Fruit fly (Drosophila melanogaster): Measurements from ENCODE around the gene Rph.

Gene Rph

dm6 chrX:10717869-10718268, 39.6 kb downstream of the Rph start (continued):
- TF ChIP-seq sc (optimal IDR thresholded peaks at IDR 0.05): no peak
- TF ChIP-seq sc (GFP tag; optimal IDR thresholded peaks at IDR 0.05): no peak
- no peak for TF ChIP-seq YL-1 (GFP tag; optimal IDR thresholded peaks at IDR 0.05)
- 0 out of 3 replicates have a peak, but pooled peaks have one; percentile 49 for TF ChIP-seq CG34422 (GFP tag; IDR thresholded peaks at IDR 0.05)
- no peak for TF ChIP-seq gt (GFP tag; IDR thresholded peaks at IDR 0.05)
- no peak for TF ChIP-seq CG13296 (GFP tag; optimal IDR thresholded peaks at IDR 0.05)
- no peak for TF ChIP-seq trem (tag; optimal IDR thresholded peaks at IDR 0.05)
- no peak for TF ChIP-seq z (GFP tag; IDR thresholded peaks at IDR 0.05)
- no peak for TF ChIP-seq ab (GFP tag; optimal IDR thresholded peaks at IDR 0.05)
- TF ChIP-seq Rx (GFP tag; IDR thresholded peaks at IDR 0.05): no peak
- TF ChIP-seq nom (GFP tag; optimal IDR thresholded peaks at IDR 0.05): no peak
- no peak for TF ChIP-seq da (GFP tag; optimal IDR thresholded peaks at IDR 0.05)
- no peak for TF ChIP-seq Hmx (GFP tag; optimal IDR thresholded peaks at IDR 0.05)
- no peak for TF ChIP-seq CG8290 (GFP tag; optimal IDR thresholded peaks at IDR 0.05)
- peak in 1 of 2 experiments; percentile 5 for TF ChIP-seq CG8290 (tag; optimal IDR thresholded peaks at IDR 0.05)
- TF ChIP-seq vvl (GFP tag; IDR thresholded peaks at IDR 0.05): peak; percentile 78
- no peak for TF ChIP-seq lbe (GFP tag; optimal IDR thresholded peaks at IDR 0.05)
- no peak for TF ChIP-seq CG13123 (GFP tag; optimal IDR thresholded peaks at IDR 0.05)
- TF ChIP-seq scrt (GFP tag; optimal IDR thresholded peaks at IDR 0.05): no peak
- TF ChIP-seq CG15479 (GFP tag; optimal IDR thresholded peaks at IDR 0.05): no peak
- TF ChIP-seq abd-A (tag; optimal IDR thresholded peaks at IDR 0.05): no peak
- 0 out of 4 replicates have a peak, but pooled peaks have one; percentile 24 for TF ChIP-seq chinmo (GFP tag; IDR thresholded peaks at IDR 0.05; ENCODE audit: partially characterized antibody)
- TF ChIP-seq dmrt99B (tag; optimal IDR thresholded peaks at IDR 0.05): peak; percentile 81
- peak; percentile 23 for TF ChIP-seq CG9437 (GFP tag; optimal IDR thresholded peaks at IDR 0.05)
- TF ChIP-seq CG4424 (GFP tag; optimal IDR thresholded peaks at IDR 0.05): no peak
- TF ChIP-seq CG3065 (GFP tag; optimal IDR thresholded peaks at IDR 0.05): no peak
- TF ChIP-seq odd (GFP tag; optimal IDR thresholded peaks at IDR 0.05): no peak
- no peak for TF ChIP-seq tup (GFP tag; optimal IDR thresholded peaks at IDR 0.05)
- no peak for TF ChIP-seq chn (GFP tag; optimal IDR thresholded peaks at IDR 0.05)
- TF ChIP-seq Asciz (GFP tag; optimal IDR thresholded peaks at IDR 0.05): peak; percentile 20
- TF ChIP-seq Dfd (GFP tag; optimal IDR thresholded peaks at IDR 0.05): no peak
- no peak for TF ChIP-seq Dbx (GFP tag; IDR thresholded peaks at IDR 0.05)
- TF ChIP-seq CG12942 (GFP tag; optimal IDR thresholded peaks at IDR 0.05): no peak
- no peak for TF ChIP-seq dan (GFP tag; IDR thresholded peaks at IDR 0.05)
- TF ChIP-seq Hr3 (GFP tag; optimal IDR thresholded peaks at IDR 0.05): peak; percentile 31
- TF ChIP-seq her (GFP tag; optimal IDR thresholded peaks at IDR 0.05): no peak
- TF ChIP-seq rib (GFP tag; IDR thresholded peaks at IDR 0.05): no peak
- no peak for TF ChIP-seq hkb (optimal IDR thresholded peaks at IDR 0.05)
- TF ChIP-seq hkb (GFP tag; IDR thresholded peaks at IDR 0.05): peak; percentile 57; the same call in 1 of the 2 replicates
- TF ChIP-seq pb (GFP tag; optimal IDR thresholded peaks at IDR 0.05): no peak
- peak; percentile 31; the same call in 1 of the 2 replicates for TF ChIP-seq ssp (GFP tag; IDR thresholded peaks at IDR 0.05)
- TF ChIP-seq ac (GFP tag; optimal IDR thresholded peaks at IDR 0.05): no peak
- peak; percentile 30 for TF ChIP-seq CoRest (tag; optimal IDR thresholded peaks at IDR 0.05)
- peak; percentile 65 for TF ChIP-seq CG31441 (GFP tag; IDR thresholded peaks at IDR 0.05)
- no peak for TF ChIP-seq CG14965 (GFP tag; optimal IDR thresholded peaks at IDR 0.05; ENCODE audit: borderline replicate concordance)
- TF ChIP-seq tx (GFP tag; optimal IDR thresholded peaks at IDR 0.05): no peak
- TF ChIP-seq Ptx1 (GFP tag; IDR thresholded peaks at IDR 0.05): peak; percentile 65
- no peak for TF ChIP-seq Fer2 (tag; optimal IDR thresholded peaks at IDR 0.05)
- TF ChIP-seq kah (GFP tag; optimal IDR thresholded peaks at IDR 0.05): no peak
- no peak for TF ChIP-seq knrl (GFP tag; IDR thresholded peaks at IDR 0.05; ENCODE audit: partially characterized antibody)
- TF ChIP-seq zen2 (GFP tag; IDR thresholded peaks at IDR 0.05; ENCODE audit: partially characterized antibody): no peak
- TF ChIP-seq CG17359 (tag; optimal IDR thresholded peaks at IDR 0.05): peak; percentile 48
- peak; percentile 71 for TF ChIP-seq Oli (tag; optimal IDR thresholded peaks at IDR 0.05)

Measured in whole organism, embryonic.